Fruit fly (Drosophila melanogaster): ENCODE data around the gene CG5250.

DNA sequence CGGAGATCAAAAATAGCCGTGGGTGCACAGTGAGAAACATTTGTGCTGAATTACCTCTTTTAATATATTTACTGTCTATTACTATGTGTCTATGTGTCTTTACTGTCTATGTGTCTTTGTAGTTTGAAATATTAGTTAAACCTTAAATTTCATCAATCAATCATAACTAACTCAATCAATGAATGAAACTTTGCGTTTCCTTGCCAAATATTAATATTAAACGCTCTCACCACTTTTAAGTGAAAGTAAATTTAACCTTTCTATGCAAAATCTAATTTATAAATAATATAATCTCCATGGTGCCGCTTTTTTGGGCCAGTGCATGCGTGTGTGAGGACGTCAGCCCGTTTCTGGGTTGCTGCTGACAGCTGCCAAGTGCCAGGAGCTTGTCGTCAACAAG, 47.9 kb downstream of the CG5250 start:
- TF ChIP-seq CG13624 (GFP tag; optimal IDR thresholded peaks at IDR 0.05): no peak
- TF ChIP-seq unpg (GFP tag; optimal IDR thresholded peaks at IDR 0.05): no peak
- TF ChIP-seq run (tag; optimal IDR thresholded peaks at IDR 0.05): no peak
- TF ChIP-seq insv (GFP tag; optimal IDR thresholded peaks at IDR 0.05): no peak
